Worm (Caenorhabditis elegans): ENCODE measurements around the gene hmgs-1.
A peak's percentile ranks its signal among the peaks of the same experiment; 100 is the strongest.

The hmgs-1 gene

DNA sequence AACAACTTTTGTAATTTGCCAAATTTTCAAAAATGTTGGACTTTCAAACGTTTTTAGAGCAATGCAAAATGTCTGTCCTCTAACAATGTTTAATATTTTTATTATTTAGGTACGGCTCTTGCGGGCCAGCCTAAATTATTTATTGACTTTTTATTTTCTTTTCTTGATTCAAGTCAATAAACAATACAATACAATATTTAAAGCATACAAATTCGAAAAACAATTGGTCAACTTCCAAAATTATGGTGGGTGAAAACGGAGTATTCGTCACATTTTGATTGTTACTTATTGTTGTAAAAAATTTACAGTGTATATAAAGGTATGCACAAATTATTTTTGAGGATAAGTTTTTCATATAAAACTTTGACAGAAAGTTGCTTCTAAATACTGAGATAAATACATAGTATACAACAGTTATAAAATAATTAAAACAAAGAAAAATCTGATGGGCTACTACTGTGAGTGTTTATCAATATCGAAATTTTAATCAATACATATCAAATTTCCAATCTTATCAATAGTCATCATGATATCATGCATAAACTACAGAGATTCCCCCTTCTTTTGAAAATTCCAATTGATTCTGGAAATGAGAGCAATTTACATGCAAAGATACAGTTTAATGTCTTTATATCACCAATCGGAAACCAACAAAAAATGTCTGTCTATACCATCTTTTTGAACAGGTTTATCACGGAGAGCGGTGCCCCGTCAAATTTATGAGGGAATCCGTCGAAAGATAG lies 7.4 kb upstream of the hmgs-1 start, which contains the start of gene F25B4.8:
Gene F25B4.8 (minus strand): TSS at position 51 of the 743 bp plus-strand sequence.
- TF ChIP-seq daf-16 (GFP tag; optimal IDR thresholded peaks at IDR 0.05) (no peak), daf-16 (tag; optimal IDR thresholded peaks at IDR 0.05) (peak; percentile 34), pqm-1 (tag; optimal IDR thresholded peaks at IDR 0.05) (peak; percentile 12), spr-1 (tag; optimal IDR thresholded peaks at IDR 0.05) (no peak), D1046.2 (GFP tag; IDR thresholded peaks at IDR 0.05) (no peak), dve-1 (tag; optimal IDR thresholded peaks at IDR 0.05; ENCODE audit: insufficient read depth) (peak; percentile 8)

DNA sequence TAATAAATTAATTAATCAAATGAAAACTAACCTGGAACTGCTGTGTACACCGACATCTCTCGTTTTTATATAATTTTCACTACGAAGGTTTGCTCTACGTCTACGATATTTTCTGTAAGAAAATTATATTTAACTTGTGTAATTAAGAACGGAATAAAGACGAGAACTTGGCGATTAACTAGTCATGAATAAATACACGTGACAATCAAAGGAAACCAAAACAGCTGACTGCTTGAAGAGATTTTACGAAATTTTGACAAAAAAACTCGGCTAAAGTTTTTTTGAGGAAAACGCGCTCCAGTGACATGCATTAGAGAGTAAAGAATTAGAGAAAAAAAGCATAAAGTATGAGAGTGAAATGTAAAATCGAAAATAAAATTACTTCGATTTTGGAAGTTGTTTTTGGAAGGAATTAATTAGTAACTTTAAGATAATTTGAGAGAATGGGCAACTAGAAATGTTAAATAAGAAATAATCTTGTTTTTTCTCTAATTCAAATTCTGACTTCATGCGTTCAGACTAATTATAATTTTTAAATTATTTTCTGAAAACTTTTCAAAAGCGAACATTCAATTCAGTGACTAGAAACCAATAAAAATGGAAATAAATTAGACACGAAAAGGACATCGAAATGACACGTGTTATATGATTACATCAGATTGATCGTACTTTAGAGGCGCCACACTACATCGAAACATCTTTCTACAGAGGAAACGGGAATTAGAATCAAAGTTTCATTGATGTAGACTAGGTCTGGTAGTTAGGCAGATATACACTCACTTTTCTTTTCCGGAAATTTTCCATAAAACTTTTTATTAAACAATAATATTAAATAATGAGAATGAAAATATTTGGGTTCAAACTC lies 3.0 kb upstream of the hmgs-1 start, which contains the start of gene F25B4.7:
Gene F25B4.7 (minus strand): TSS at position 112 of the 865 bp plus-strand sequence.
- TF ChIP-seq mdl-1 (tag; optimal IDR thresholded peaks at IDR 0.05) (peak in 1 of 2 experiments; percentile 64), lsy-2 (tag; optimal IDR thresholded peaks at IDR 0.05) (peak in 1 of 2 experiments; percentile 13), nhr-6 (tag; optimal IDR thresholded peaks at IDR 0.05) (no peak), lin-38 (GFP tag; IDR thresholded peaks at IDR 0.05) (peak; percentile 45), ztf-7 (tag; optimal IDR thresholded peaks at IDR 0.05) (peak; percentile 54), unc-62 (GFP tag; optimal IDR thresholded peaks at IDR 0.05 in 1 of 2) (peak in 1 of 2 experiments; percentile 43), unc-62 (tag; optimal IDR thresholded peaks at IDR 0.05) (no peak), lin-39 (tag; optimal IDR thresholded peaks at IDR 0.05) (no peak), daf-16 (GFP tag; optimal IDR thresholded peaks at IDR 0.05) (no peak), daf-16 (tag; optimal IDR thresholded peaks at IDR 0.05) (peak; percentile 21), aha-1 (tag) (peak; percentile 71), mes-2 (tag; optimal IDR thresholded peaks at IDR 0.05; ENCODE audit: poor library complexity, severe bottlenecking) (peak; percentile 31), dmd-6 (GFP tag; IDR thresholded peaks at IDR 0.05) (0 out of 2 replicates have a peak, but pooled peaks have one; percentile 27), nhr-111 (GFP tag; optimal IDR thresholded peaks at IDR 0.05) (no peak), nhr-28 (tag; optimal IDR thresholded peaks at IDR 0.05) (peak; percentile 55), mxl-3 (GFP tag; optimal IDR thresholded peaks at IDR 0.05) (peak; percentile 44), attf-4 (tag; optimal IDR thresholded peaks at IDR 0.05) (no peak), hlh-11 (tag; optimal IDR thresholded peaks at IDR 0.05) (peak; percentile 11), lir-3 (tag; optimal IDR thresholded peaks at IDR 0.05) (no peak), hlh-30 (tag; optimal IDR thresholded peaks at IDR 0.05; ENCODE audit: insufficient read depth) (peak; percentile 50), F26F4.8 (GFP tag; conservative IDR thresholded peaks at IDR 0.05) (no peak)

DNA sequence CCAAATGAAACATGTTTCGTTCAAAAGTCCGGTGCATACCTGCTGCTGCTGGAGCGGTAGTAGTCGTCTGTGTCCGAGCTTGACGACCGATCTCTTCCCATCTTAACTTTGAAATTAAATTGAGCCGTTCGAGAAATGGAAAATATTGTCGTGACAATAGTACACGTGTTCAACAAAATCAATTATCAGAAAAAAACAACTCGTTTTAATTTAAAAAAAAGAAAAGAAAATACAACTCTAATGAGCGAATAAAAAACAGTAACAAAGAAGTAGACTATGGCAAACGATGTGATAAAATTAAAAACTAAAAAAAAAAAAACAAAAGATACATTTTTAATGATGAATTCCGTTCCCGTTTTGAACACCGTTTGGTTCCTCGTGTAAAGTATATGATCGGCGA lies 1.9 kb downstream of the hmgs-1 start, which contains the start of gene prp-39:
Gene prp-39 (minus strand): TSS at position 101 of the 400 bp plus-strand sequence.
- TF ChIP-seq ama-1 (optimal IDR thresholded peaks at IDR 0.05), result peak; percentile 45
- TF ChIP-seq nhr-237 (tag; optimal IDR thresholded peaks at IDR 0.05), result no peak
- no peak for TF ChIP-seq daf-16 (GFP tag; optimal IDR thresholded peaks at IDR 0.05)
- TF ChIP-seq daf-16 (tag; optimal IDR thresholded peaks at IDR 0.05), result peak; percentile 1

DNA sequence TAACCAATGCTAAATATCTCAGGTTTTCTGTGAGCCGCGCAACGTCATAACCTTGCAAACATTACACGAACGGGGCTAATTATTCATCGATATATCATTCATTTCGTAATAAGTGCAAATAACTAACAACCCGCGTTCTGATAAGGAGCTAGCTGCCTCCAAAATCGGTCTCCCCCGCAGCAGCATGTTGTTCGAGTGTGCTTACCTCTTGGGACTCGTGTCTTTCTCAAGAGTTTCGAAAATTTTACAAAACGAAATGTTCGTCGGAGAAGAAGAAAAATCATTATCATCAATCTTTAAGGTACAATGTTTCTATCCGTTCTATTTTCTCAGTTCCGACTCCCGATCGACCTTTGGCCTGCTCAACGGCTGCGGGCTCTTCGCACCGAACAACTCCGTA lies 6.4 kb downstream of the hmgs-1 start:
- TF ChIP-seq aha-1 (tag), result peak; percentile 93
- TF ChIP-seq tra-1 (GFP tag; IDR thresholded peaks at IDR 0.05), result no peak
- no peak for TF ChIP-seq ceh-28 (tag; optimal IDR thresholded peaks at IDR 0.05)
- TF ChIP-seq ces-1 (GFP tag; optimal IDR thresholded peaks at IDR 0.05), result no peak

DNA sequence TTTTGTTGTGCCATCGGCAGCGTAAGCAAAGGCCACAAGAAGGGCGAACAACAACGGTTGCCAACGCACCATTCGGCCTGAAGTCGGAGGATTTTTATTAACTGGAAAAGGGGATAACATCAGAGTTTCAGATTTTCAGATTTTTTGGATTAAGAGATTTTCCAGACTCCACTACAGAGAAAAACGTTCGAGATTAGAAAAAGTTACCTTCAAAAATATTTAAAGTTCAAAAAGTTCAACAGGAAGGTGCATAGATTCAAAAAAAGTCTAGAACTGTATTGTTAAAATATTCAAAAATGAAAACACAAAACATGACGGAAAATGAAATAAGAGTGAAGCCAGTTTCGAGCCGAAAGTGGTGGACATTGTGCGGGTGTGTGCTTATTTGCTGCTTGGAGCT lies 8.4 kb downstream of the hmgs-1 start, which contains the start of gene pqn-13:
Gene pqn-13 (minus strand): TSS at position 101 of the 400 bp plus-strand sequence.
- TF ChIP-seq nhr-102 (tag; optimal IDR thresholded peaks at IDR 0.05) (no peak), zfp-3 (GFP tag; conservative IDR thresholded peaks at IDR 0.05) (no peak), lim-7 (GFP tag; IDR thresholded peaks at IDR 0.05) (no peak), nhr-6 (tag; optimal IDR thresholded peaks at IDR 0.05) (no peak), lin-39 (tag; optimal IDR thresholded peaks at IDR 0.05) (no peak), madf-9 (GFP tag; conservative IDR thresholded peaks at IDR 0.05) (no peak)

Data from whole organism, L4 larva.